Fruit fly (Drosophila melanogaster) whole organism, embryonic: ENCODE data around the gene CG5928.

Source experiments
- CG10366 ChIP-seq: fragments of 200-800 bp; sonication (Bioruptor generic); IDR thresholded peaks from 2 replicates; pipeline ENCODE4 v1.3.6; 2022; ENCODE audit warnings: missing biosample characterization, missing genetic modification characterization
- CG10565 ChIP-seq: fragments of 200-800 bp; sonication (Bioruptor generic); optimal IDR thresholded peaks from 3 replicates; lab custom pipeline; 2016; ENCODE audit warnings: missing biosample characterization, mild to moderate bottlenecking, missing genetic modification characterization
- CG13424 ChIP-seq: fragments of 200-800 bp; sonication (Bioruptor generic); optimal IDR thresholded peaks from 2 replicates; lab custom pipeline; 2019; ENCODE audit warnings: missing biosample characterization, mild to moderate bottlenecking, missing genetic modification characterization, moderate library complexity
- CG14014 ChIP-seq: fragments of 200-800 bp; sonication (Bioruptor generic); IDR thresholded peaks from 2 replicates; pipeline ENCODE4 v1.3.6; 2022; ENCODE audit warnings: missing biosample characterization, missing genetic modification characterization
- CG14860 ChIP-seq: fragments of 200-800 bp; sonication (Bioruptor generic); IDR thresholded peaks from 3 replicates; pipeline ENCODE4 v1.3.6; 2022; ENCODE audit warnings: missing biosample characterization, missing genetic modification characterization; ENCODE audit not compliant: partially characterized antibody
- CG15269 ChIP-seq: fragments of 200-800 bp; sonication (Bioruptor generic); optimal IDR thresholded peaks from 2 replicates; lab custom pipeline; 2018; ENCODE audit warnings: missing biosample characterization, mild to moderate bottlenecking, missing genetic modification characterization, moderate library complexity
- CG15601 ChIP-seq: fragments of 200-800 bp; sonication (Bioruptor generic); optimal IDR thresholded peaks from 3 replicates; lab custom pipeline; 2019; ENCODE audit warnings: missing biosample characterization, mild to moderate bottlenecking, missing genetic modification characterization, moderate library complexity
- CG16815 ChIP-seq: fragments of 200-800 bp; sonication (Bioruptor generic); optimal IDR thresholded peaks from 3 replicates; lab custom pipeline; 2017; ENCODE audit warnings: missing biosample characterization, mild to moderate bottlenecking, missing genetic modification characterization
- CG17385 ChIP-seq: fragments of 200-800 bp; sonication (Bioruptor generic); optimal IDR thresholded peaks from 3 replicates; lab custom pipeline; 2018; ENCODE audit warnings: missing biosample characterization, mild to moderate bottlenecking, missing genetic modification characterization
- CG3407 ChIP-seq: fragments of 200-800 bp; sonication (Bioruptor generic); optimal IDR thresholded peaks from 2 replicates; lab custom pipeline; 2018; ENCODE audit warnings: missing biosample characterization, mild to moderate bottlenecking, missing genetic modification characterization
- CG34224 ChIP-seq: fragments of 200-800 bp; sonication (Bioruptor generic); IDR thresholded peaks from 3 replicates; pipeline ENCODE4 v1.3.6; 2022; ENCODE audit warnings: missing biosample characterization, missing genetic modification characterization; ENCODE audit not compliant: partially characterized antibody
- CG4328 ChIP-seq: fragments of 200-800 bp; sonication (Bioruptor generic); optimal IDR thresholded peaks from 3 replicates; lab custom pipeline; 2017; ENCODE audit warnings: missing biosample characterization, missing genetic modification reagents, missing genetic modification characterization
- CHES-1-like ChIP-seq: fragments of 200-800 bp; sonication (Bioruptor generic); optimal IDR thresholded peaks from 2 replicates; lab custom pipeline; 2016; ENCODE audit warnings: missing biosample characterization, missing genetic modification characterization
- H2.0 ChIP-seq: fragments of 200-800 bp; sonication (Bioruptor generic); IDR thresholded peaks from 2 replicates; pipeline ENCODE4 v1.3.6; 2022; ENCODE audit warnings: missing biosample characterization, missing genetic modification characterization
- Hr51 ChIP-seq, 2 experiments: fragments of 200-800 bp; sonication (Bioruptor generic); optimal IDR thresholded peaks; 2 replicates in 1 of 2; 3 replicates in 1 of 2; lab custom pipeline; 2016 to 2018; ENCODE audit warnings: missing biosample characterization in 2 of 2, missing genetic modification characterization in 2 of 2, mild to moderate bottlenecking in 1 of 2, moderate library complexity in 1 of 2
- Jarid2 ChIP-seq: fragments of 200-800 bp; sonication (Bioruptor generic); optimal IDR thresholded peaks from 3 replicates; lab custom pipeline; 2017; ENCODE audit warnings: mild to moderate bottlenecking, missing biosample characterization, missing genetic modification reagents, missing genetic modification characterization
- Med ChIP-seq: fragments of 200-800 bp; sonication (Bioruptor generic); peaks from one replicate; lab custom pipeline; 2016; ENCODE audit warnings: missing biosample characterization, missing genetic modification characterization, mild to moderate bottlenecking, inconsistent platforms, moderate library complexity
- Myb ChIP-seq: fragments of 200-800 bp; sonication (Bioruptor generic); optimal IDR thresholded peaks from 2 replicates; lab custom pipeline; 2016; ENCODE audit warnings: missing biosample characterization, missing genetic modification characterization
- NC2β ChIP-seq: fragments of 200-800 bp; sonication (Bioruptor generic); optimal IDR thresholded peaks from 2 replicates; lab custom pipeline; 2016; ENCODE audit warnings: missing biosample characterization, missing genetic modification characterization
- NfI ChIP-seq: fragments of 200-800 bp; sonication (Bioruptor generic); optimal IDR thresholded peaks from 3 replicates; lab custom pipeline; 2018; ENCODE audit warnings: missing biosample characterization, mild to moderate bottlenecking, missing genetic modification characterization, moderate library complexity
- Six4 ChIP-seq: fragments of 200-800 bp; sonication (Bioruptor generic); optimal IDR thresholded peaks from 2 replicates; lab custom pipeline; 2016; ENCODE audit warnings: missing biosample characterization, missing genetic modification characterization
- Sox100B ChIP-seq: fragments of 200-800 bp; sonication (Bioruptor generic); optimal IDR thresholded peaks from 3 replicates; lab custom pipeline; 2018; ENCODE audit warnings: missing biosample characterization, mild to moderate bottlenecking, missing genetic modification characterization
- Sry-β ChIP-seq: fragments of 200-800 bp; sonication (Bioruptor generic); optimal IDR thresholded peaks from 2 replicates; lab custom pipeline; 2018; ENCODE audit warnings: missing biosample characterization, mild to moderate bottlenecking, missing genetic modification characterization, moderate library complexity
- Stat92E ChIP-seq, 3 experiments: fragments of >200 bp in 2 of 3; fragments of 200-800 bp in 1 of 3; sonication (Bioruptor generic) in 1 of 3; optimal IDR thresholded peaks; 2 replicates each; lab custom pipeline; 2017 to 2019; ENCODE audit warnings: missing biosample characterization in 3 of 3, missing genetic modification characterization in 3 of 3, mild to moderate bottlenecking in 1 of 3, moderate library complexity in 1 of 3
- Xbp1 ChIP-seq: fragments of 200-800 bp; sonication (Bioruptor generic); optimal IDR thresholded peaks from 3 replicates; lab custom pipeline; 2016; ENCODE audit warnings: missing biosample characterization, mild to moderate bottlenecking, missing genetic modification characterization
- ab ChIP-seq: fragments of 200-800 bp; sonication (Bioruptor generic); optimal IDR thresholded peaks from 2 replicates; lab custom pipeline; 2016; ENCODE audit warnings: missing biosample characterization, missing genetic modification characterization
- ac ChIP-seq: fragments of 200-800 bp; sonication (Bioruptor generic); optimal IDR thresholded peaks from 3 replicates; lab custom pipeline; 2017; ENCODE audit warnings: missing biosample characterization, mild to moderate bottlenecking, missing genetic modification characterization
- ash1 ChIP-seq: fragments of 200-800 bp; sonication (Bioruptor generic); optimal IDR thresholded peaks from 2 replicates; lab custom pipeline; 2018; ENCODE audit warnings: missing biosample characterization, mild to moderate bottlenecking, missing genetic modification characterization
- br ChIP-seq: fragments of >200 bp; optimal IDR thresholded peaks from 2 replicates; lab custom pipeline; 2017
- chn ChIP-seq: fragments of 200-800 bp; sonication (Bioruptor generic); optimal IDR thresholded peaks from 2 replicates; lab custom pipeline; 2016; ENCODE audit warnings: missing biosample characterization, missing genetic modification characterization
- ci ChIP-seq: fragments of 200-800 bp; sonication (Bioruptor generic); IDR thresholded peaks from 3 replicates; pipeline ENCODE4 v1.3.6; 2022; ENCODE audit warnings: missing biosample characterization, missing genetic modification characterization
- crc ChIP-seq: fragments of 200-800 bp; sonication (Bioruptor generic); optimal IDR thresholded peaks from 2 replicates; lab custom pipeline; 2016; ENCODE audit warnings: missing biosample characterization, missing genetic modification characterization
- dmrt99B ChIP-seq: fragments of 200-800 bp; sonication (Bioruptor generic); optimal IDR thresholded peaks from 2 replicates; lab custom pipeline; 2018; ENCODE audit warnings: missing biosample characterization, mild to moderate bottlenecking, missing genetic modification characterization, moderate library complexity
- dpn ChIP-seq, 2 experiments: fragments of 200-800 bp; sonication (Bioruptor generic); optimal IDR thresholded peaks; 3 replicates each; lab custom pipeline; 2016; ENCODE audit warnings: missing biosample characterization in 2 of 2, missing genetic modification characterization in 2 of 2
- esg ChIP-seq: fragments of 200-800 bp; sonication (Bioruptor generic); conservative IDR thresholded peaks from 2 replicates; pipeline ENCODE4 v1.3.6; 2022; ENCODE audit warnings: missing biosample characterization, missing genetic modification characterization
- exex ChIP-seq: fragments of 200-800 bp; sonication (Bioruptor generic); optimal IDR thresholded peaks from 4 replicates; lab custom pipeline; 2018; ENCODE audit warnings: missing biosample characterization, mild to moderate bottlenecking, missing genetic modification characterization, moderate library complexity
- fu2 ChIP-seq: fragments of 200-800 bp; sonication (Bioruptor generic); optimal IDR thresholded peaks from 2 replicates; lab custom pipeline; 2016; ENCODE audit warnings: missing biosample characterization, missing genetic modification characterization
- kay ChIP-seq: fragments of 200-800 bp; sonication (Bioruptor generic); optimal IDR thresholded peaks from 2 replicates; lab custom pipeline; 2016; ENCODE audit warnings: missing biosample characterization, missing genetic modification characterization
- mirr ChIP-seq: fragments of 200-800 bp; sonication (Bioruptor generic); optimal IDR thresholded peaks from 3 replicates; lab custom pipeline; 2018; ENCODE audit warnings: missing biosample characterization, mild to moderate bottlenecking, missing genetic modification characterization
- mld ChIP-seq: fragments of 200-800 bp; sonication (Bioruptor generic); IDR thresholded peaks from 3 replicates; pipeline ENCODE4 v1.3.6; 2022; ENCODE audit warnings: missing biosample characterization, missing genetic modification characterization; ENCODE audit not compliant: partially characterized antibody
- odd ChIP-seq: fragments of 200-800 bp; sonication (Bioruptor generic); optimal IDR thresholded peaks from 2 replicates; lab custom pipeline; 2017; ENCODE audit warnings: missing biosample characterization, mild to moderate bottlenecking, missing genetic modification characterization
- peb ChIP-seq: fragments of 200-800 bp; sonication (Bioruptor generic); IDR thresholded peaks from 2 replicates; pipeline ENCODE4 v1.3.6; 2022; ENCODE audit warnings: missing biosample characterization, missing genetic modification characterization
- pfk ChIP-seq: fragments of 200-800 bp; sonication (Bioruptor generic); optimal IDR thresholded peaks from 2 replicates; lab custom pipeline; 2018; ENCODE audit warnings: missing biosample characterization, mild to moderate bottlenecking, missing genetic modification characterization, moderate library complexity
- pho ChIP-seq: fragments of 200-800 bp; sonication (Bioruptor generic); optimal IDR thresholded peaks from 2 replicates; lab custom pipeline; 2016; ENCODE audit warnings: missing biosample characterization, missing genetic modification characterization
- pzg ChIP-seq: fragments of 200-800 bp; sonication (Bioruptor generic); optimal IDR thresholded peaks from 3 replicates; lab custom pipeline; 2018; ENCODE audit warnings: missing biosample characterization, mild to moderate bottlenecking, missing genetic modification characterization, moderate library complexity
- ro ChIP-seq: fragments of 200-800 bp; sonication (Bioruptor generic); IDR thresholded peaks from 2 replicates; pipeline ENCODE4 v1.3.6; 2022; ENCODE audit warnings: missing biosample characterization, missing genetic modification characterization
- salm ChIP-seq: fragments of 200-800 bp; sonication (Bioruptor generic); optimal IDR thresholded peaks from 2 replicates; lab custom pipeline; 2018; ENCODE audit warnings: missing biosample characterization, mild to moderate bottlenecking, missing genetic modification characterization
- scrt ChIP-seq: fragments of 200-800 bp; sonication (Bioruptor generic); optimal IDR thresholded peaks from 2 replicates; lab custom pipeline; 2018; ENCODE audit warnings: missing biosample characterization, mild to moderate bottlenecking, missing genetic modification characterization, moderate library complexity
- ssp ChIP-seq: fragments of 200-800 bp; sonication (Bioruptor generic); IDR thresholded peaks from 2 replicates; pipeline ENCODE4 v1.3.6; 2022; ENCODE audit warnings: missing biosample characterization, missing genetic modification characterization
- tll ChIP-seq, 2 experiments: fragments of 200-800 bp in 1 of 2; fragments of >200 bp in 1 of 2; sonication (Bioruptor generic) in 1 of 2; optimal IDR thresholded peaks; 2 replicates each; lab custom pipeline; 2017 to 2019; ENCODE audit warnings: missing biosample characterization in 2 of 2, missing genetic modification characterization in 2 of 2, mild to moderate bottlenecking in 1 of 2, moderate library complexity in 1 of 2

The CG5928 gene

DNA sequence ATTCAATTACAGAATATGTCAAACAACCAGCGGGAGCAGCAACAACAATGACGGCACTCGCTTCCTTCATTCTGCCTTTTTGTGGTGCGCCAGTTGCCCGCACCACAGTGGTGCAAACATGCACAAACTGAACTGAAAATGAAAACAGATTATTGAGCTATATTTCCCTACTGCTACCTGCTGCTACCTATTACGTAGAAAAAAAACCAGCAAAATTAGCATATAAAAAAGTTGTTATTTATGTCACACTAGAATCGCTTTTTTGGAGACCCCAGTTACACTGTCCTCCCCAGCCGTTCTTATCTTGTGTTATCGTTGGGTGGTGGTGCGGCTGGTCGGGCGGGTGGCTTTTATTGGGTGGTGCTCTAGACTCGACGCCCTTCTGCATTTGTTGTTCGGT, 29.8 kb downstream of the CG5928 start (continued):
- TF ChIP-seq CG16815 (GFP tag; lab: Kevin White, UChicago) (peak; percentile 55), ro (GFP tag; lab: Robert Waterston, UW) (peak; percentile 76), Med (GFP tag; lab: Kevin White, UChicago) (peak; percentile 97), CG15269 (tag; lab: Kevin White, UChicago) (peak; percentile 78), Sry-β (GFP tag; lab: Kevin White, UChicago) (no peak), Stat92E (GFP tag; optimal IDR thresholded peaks at IDR 0.05; lab: Kevin White, UChicago) (no peak), ssp (peak; percentile 80), mirr (GFP tag; lab: Kevin White, UChicago) (no peak), H2.0 (GFP tag; lab: Robert Waterston, UW) (peak; percentile 87), br (lab: Kevin White, UChicago) (no peak), NC2β (peak; percentile 63), CG10565 (peak; percentile 23), CG15601 (peak; percentile 41), ab (GFP tag; lab: Kevin White, UChicago) (peak; percentile 43), CG3407 (GFP tag; lab: Kevin White, UChicago) (peak; percentile 71), pfk (GFP tag; lab: Kevin White, UChicago) (no peak), CHES-1-like (GFP tag; lab: Kevin White, UChicago) (peak; percentile 62), tll (GFP tag; optimal IDR thresholded peaks at IDR 0.05; lab: Kevin White, UChicago) (no peak), Jarid2 (GFP tag; lab: Kevin White, UChicago) (peak; percentile 17), kay (GFP tag; lab: Kevin White, UChicago) (peak; percentile 46), Myb (peak; percentile 64), mld (GFP tag; lab: Robert Waterston, UW) (no peak), crc (GFP tag; lab: Kevin White, UChicago) (peak; percentile 42), scrt (GFP tag; lab: Kevin White, UChicago) (peak; percentile 61), CG14014 (GFP tag; lab: Robert Waterston, UW) (peak; percentile 88), CG34224 (no peak), chn (GFP tag; lab: Kevin White, UChicago) (peak; percentile 67), ash1 (GFP tag; lab: Kevin White, UChicago) (no peak), Six4 (peak; percentile 65), odd (GFP tag; lab: Kevin White, UChicago) (peak; percentile 49), CG10366 (GFP tag; lab: Robert Waterston, UW) (peak; percentile 91), fu2 (GFP tag; lab: Kevin White, UChicago) (peak; percentile 35), exex (peak; percentile 17), CG17385 (peak; percentile 72), dpn (GFP tag; optimal IDR thresholded peaks at IDR 0.05; lab: Kevin White, UChicago) (peak; percentile 80 to 82), dmrt99B (tag; lab: Kevin White, UChicago) (peak; percentile 88), Sox100B (GFP tag; lab: Kevin White, UChicago) (peak; percentile 61), esg (peak; percentile 87), ac (GFP tag; lab: Kevin White, UChicago) (no peak), NfI (GFP tag; lab: Kevin White, UChicago) (peak; percentile 72), salm (tag; lab: Kevin White, UChicago) (peak; percentile 30), Xbp1 (peak; percentile 83), CG4328 (GFP tag; lab: Kevin White, UChicago) (no peak), CG13424 (tag; lab: Kevin White, UChicago) (peak; percentile 63), ci (peak; percentile 94), pho (GFP tag; lab: Kevin White, UChicago) (peak; percentile 54), Hr51 (GFP tag; optimal IDR thresholded peaks at IDR 0.05; lab: Kevin White, UChicago) (peak; percentile 49 to 79), peb (peak; percentile 91), pzg (no peak), CG14860 (GFP tag; lab: Robert Waterston, UW) (0 out of 3 replicates have a peak, but pooled peaks have one; percentile 28)
